Worm (Caenorhabditis elegans) whole organism, young adult: ENCODE data around the gene vang-1.

Source experiments
- nhr-80 ChIP-seq: sonication (generic microtip); optimal IDR thresholded peaks from 2 replicates; lab custom pipeline; 2016; ENCODE audit warnings: missing genetic modification characterization, missing compliant biosample characterization
- rcor-1 ChIP-seq: fragments of 200-800 bp; sonication (Bioruptor generic); IDR thresholded peaks from 2 replicates; pipeline ENCODE4 v1.3.6; 2022; ENCODE audit warnings: missing genetic modification reagents, missing genetic modification characterization, missing compliant biosample characterization

DNA sequence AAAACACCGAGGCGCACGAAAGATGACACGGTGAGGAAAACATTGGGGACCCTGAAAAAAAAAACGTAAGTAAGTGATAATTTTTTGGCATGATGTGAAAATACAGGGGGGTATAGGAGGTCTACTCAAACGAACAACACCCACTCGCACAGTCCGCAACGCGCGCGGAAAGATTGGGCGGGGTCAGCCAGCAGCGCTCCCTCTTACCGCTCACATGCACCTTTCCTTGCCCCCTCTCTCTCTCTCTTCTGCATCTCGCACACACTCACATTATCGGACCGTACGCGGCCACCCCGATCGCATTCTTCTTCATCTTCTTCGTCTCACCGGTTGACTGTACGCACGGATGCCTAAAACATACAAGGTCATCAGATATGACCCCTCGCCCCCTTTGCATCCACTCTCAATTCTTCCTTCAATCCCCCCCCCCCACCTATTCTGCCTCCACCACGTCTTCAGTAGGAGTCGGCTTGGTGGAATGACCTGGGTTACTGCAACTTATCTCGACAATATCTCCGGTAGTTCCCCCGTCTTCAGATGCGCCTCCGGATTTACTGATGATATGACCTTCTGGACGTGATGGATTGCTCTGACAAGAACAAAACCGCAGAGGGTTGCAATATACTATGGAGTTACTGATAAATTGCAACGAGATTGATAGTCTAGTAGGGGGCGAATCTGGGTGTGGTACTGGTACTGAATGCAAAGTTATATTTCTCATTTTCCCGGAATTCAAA lies 6.0 kb upstream of the vang-1 start, which contains the start of gene F53B3.5:
- TF ChIP-seq rcor-1 (GFP tag; lab: Robert Waterston, UW) (no peak), nhr-80 (tag; lab: Kevin White, UChicago) (no peak)
